Worm (Caenorhabditis elegans) whole organism, young adult: ENCODE data around the gene B0280.17.

Experiments used
- ama-1 ChIP-seq, 3 experiments: fragments of 150-350 bp in 1 of 3; sonication (generic microtip) in 2 of 3; optimal IDR thresholded peaks; 2 replicates each; lab custom pipeline; 2014 to 2018; ENCODE audit warnings: missing biosample characterization in 2 of 3, missing genetic modification characterization in 2 of 3, missing genetic modification reagents in 2 of 3
- hsf-1 ChIP-seq: fragments of 200-800 bp; sonication (Bioruptor generic); IDR thresholded peaks from 2 replicates; pipeline ENCODE4 v1.3.6; 2022; ENCODE audit warnings: missing genetic modification reagents, missing genetic modification characterization, missing compliant biosample characterization

DNA sequence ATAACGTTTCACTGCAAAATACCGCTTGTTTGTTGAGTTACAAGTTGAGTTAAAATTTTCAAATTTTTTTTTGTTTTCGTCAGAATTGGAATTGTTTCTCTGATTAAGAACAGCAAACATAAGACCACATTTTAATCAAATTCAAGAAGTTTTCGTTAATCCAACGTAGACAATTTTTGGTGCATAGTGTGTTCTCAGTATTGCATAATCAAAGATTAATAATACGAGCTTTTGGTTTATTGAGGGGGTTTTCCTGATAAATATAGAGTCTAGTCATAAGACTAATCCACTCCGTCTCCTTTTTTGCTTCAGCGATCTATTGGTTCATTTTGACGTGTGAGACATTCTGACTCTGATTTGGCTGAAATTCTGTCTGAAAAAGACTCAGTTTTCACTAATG lies 40.8 kb downstream of the B0280.17 start, which contains the start of gene nhr-9:
- TF ChIP-seq ama-1 (optimal IDR thresholded peaks at IDR 0.05; lab: Kevin White, UChicago) (no peak), ama-1 (GFP tag; optimal IDR thresholded peaks at IDR 0.05; lab: Kevin White, UChicago) (no peak), hsf-1 (no peak)
